Fruit fly (Drosophila melanogaster) whole organism, embryonic: Measurements from ENCODE around the gene Gale.

Source experiments
- CG10147 ChIP-seq: fragments of 200-800 bp; sonication (Bioruptor generic); optimal IDR thresholded peaks from 2 replicates; lab custom pipeline; 2019; ENCODE audit warnings: missing biosample characterization, mild to moderate bottlenecking, missing genetic modification characterization, moderate library complexity
- CG11398 ChIP-seq: fragments of 200-800 bp; sonication (Bioruptor generic); optimal IDR thresholded peaks from 2 replicates; lab custom pipeline; 2016; ENCODE audit warnings: missing biosample characterization, missing genetic modification characterization
- CG11723 ChIP-seq: fragments of 200-800 bp; sonication (Bioruptor generic); optimal IDR thresholded peaks from 2 replicates; lab custom pipeline; 2017; ENCODE audit warnings: missing biosample characterization, mild to moderate bottlenecking, missing genetic modification characterization
- CG12769 ChIP-seq: fragments of 200-800 bp; sonication (Bioruptor generic); optimal IDR thresholded peaks from 2 replicates; lab custom pipeline; 2019; ENCODE audit warnings: missing biosample characterization, mild to moderate bottlenecking, missing genetic modification characterization, moderate library complexity
- CG13775 ChIP-seq: fragments of 200-800 bp; sonication (Bioruptor generic); optimal IDR thresholded peaks from 3 replicates; lab custom pipeline; 2017; ENCODE audit warnings: missing biosample characterization, mild to moderate bottlenecking, missing genetic modification characterization
- CG1602 ChIP-seq: fragments of 200-800 bp; sonication (Bioruptor generic); optimal IDR thresholded peaks from 3 replicates; lab custom pipeline; 2016; ENCODE audit warnings: missing biosample characterization, missing genetic modification characterization
- CG17361 ChIP-seq: fragments of 200-800 bp; sonication (Bioruptor generic); IDR thresholded peaks from 3 replicates; pipeline ENCODE4 v1.3.6; 2022; ENCODE audit warnings: missing biosample characterization, missing genetic modification characterization
- CG17612 ChIP-seq: fragments of 200-800 bp; sonication (Bioruptor generic); IDR thresholded peaks from 2 replicates; pipeline ENCODE4 v1.3.6; 2022; ENCODE audit warnings: missing biosample characterization, missing genetic modification characterization
- CG18619 ChIP-seq: fragments of 200-800 bp; sonication (Bioruptor generic); optimal IDR thresholded peaks from 3 replicates; lab custom pipeline; 2017; ENCODE audit warnings: missing biosample characterization, mild to moderate bottlenecking, missing genetic modification characterization
- CG30403 ChIP-seq: fragments of 200-800 bp; sonication (Bioruptor generic); optimal IDR thresholded peaks from 3 replicates; lab custom pipeline; 2016; ENCODE audit warnings: missing biosample characterization, missing genetic modification characterization
- CG30431 ChIP-seq: fragments of 200-800 bp; sonication (Bioruptor generic); optimal IDR thresholded peaks from 2 replicates; lab custom pipeline; 2017; ENCODE audit warnings: missing biosample characterization, missing genetic modification characterization
- CG31365 ChIP-seq: fragments of 200-800 bp; sonication (Bioruptor generic); optimal IDR thresholded peaks from 2 replicates; lab custom pipeline; 2018; ENCODE audit warnings: missing biosample characterization, mild to moderate bottlenecking, missing genetic modification characterization
- CG3281 ChIP-seq: fragments of 200-800 bp; sonication (Bioruptor generic); optimal IDR thresholded peaks from 3 replicates; lab custom pipeline; 2017; ENCODE audit warnings: missing biosample characterization, mild to moderate bottlenecking, missing genetic modification characterization
- CG3726 ChIP-seq: fragments of 200-800 bp; sonication (Bioruptor generic); IDR thresholded peaks from 3 replicates; pipeline ENCODE4, ENCODE4 v1.3.6; 2022; ENCODE audit warnings: missing biosample characterization, missing genetic modification characterization
- CG3995 ChIP-seq: fragments of 200-800 bp; sonication (Bioruptor generic); optimal IDR thresholded peaks from 3 replicates; lab custom pipeline; 2016; ENCODE audit warnings: missing biosample characterization, missing genetic modification characterization
- CG7372 ChIP-seq: fragments of 200-800 bp; sonication (Bioruptor generic); IDR thresholded peaks from 2 replicates; pipeline ENCODE4 v1.3.6; 2022; ENCODE audit warnings: missing biosample characterization, missing genetic modification characterization
- CG7786 ChIP-seq: fragments of 200-800 bp; sonication (Bioruptor generic); optimal IDR thresholded peaks from 2 replicates; lab custom pipeline; 2016; ENCODE audit warnings: missing biosample characterization, missing genetic modification characterization
- CG8089 ChIP-seq: fragments of 200-800 bp; sonication (Bioruptor generic); optimal IDR thresholded peaks from 3 replicates; lab custom pipeline; 2016; ENCODE audit warnings: missing biosample characterization, missing genetic modification characterization
- CG8388 ChIP-seq: fragments of 200-800 bp; sonication (Bioruptor generic); optimal IDR thresholded peaks from 2 replicates; lab custom pipeline; 2019; ENCODE audit warnings: missing biosample characterization, mild to moderate bottlenecking, missing genetic modification characterization, moderate library complexity
- CG9437 ChIP-seq: fragments of 200-800 bp; sonication (Bioruptor generic); optimal IDR thresholded peaks from 2 replicates; lab custom pipeline; 2018; ENCODE audit warnings: missing biosample characterization, mild to moderate bottlenecking, missing genetic modification characterization
- CG9797 ChIP-seq: fragments of 200-800 bp; sonication (Bioruptor generic); optimal IDR thresholded peaks from 3 replicates; lab custom pipeline; 2018; ENCODE audit warnings: missing biosample characterization, mild to moderate bottlenecking, missing genetic modification characterization
- Dll ChIP-seq: fragments of 200-800 bp; sonication (Bioruptor generic); IDR thresholded peaks from 4 replicates; pipeline ENCODE4 v1.3.6; 2022; ENCODE audit warnings: missing biosample characterization, missing genetic modification characterization; ENCODE audit not compliant: partially characterized antibody
- E2f1 ChIP-seq: fragments of 200-800 bp; sonication (Bioruptor generic); IDR thresholded peaks from 2 replicates; pipeline ENCODE4 v1.3.6; 2022; ENCODE audit warnings: missing biosample characterization, missing genetic modification characterization
- Eip74EF ChIP-seq, 2 experiments: fragments of 200-800 bp in 1 of 2; fragments of >200 bp in 1 of 2; sonication (Bioruptor generic) in 1 of 2; optimal IDR thresholded peaks; 2 replicates each; lab custom pipeline; 2017 to 2019; ENCODE audit warnings: missing biosample characterization in 2 of 2, missing genetic modification characterization in 2 of 2, mild to moderate bottlenecking in 1 of 2, moderate library complexity in 1 of 2
- Fer3 ChIP-seq: fragments of 200-800 bp; sonication (Bioruptor generic); optimal IDR thresholded peaks from 2 replicates; lab custom pipeline; 2018; ENCODE audit warnings: missing biosample characterization, mild to moderate bottlenecking, missing genetic modification characterization, moderate library complexity
- H15 ChIP-seq: fragments of 200-800 bp; sonication (Bioruptor generic); IDR thresholded peaks from 3 replicates; pipeline ENCODE4 v1.3.6; 2022; ENCODE audit warnings: missing biosample characterization, missing genetic modification characterization
- Hmx ChIP-seq: fragments of 200-800 bp; sonication (Bioruptor generic); optimal IDR thresholded peaks from 2 replicates; lab custom pipeline; 2016; ENCODE audit warnings: missing biosample characterization, missing genetic modification characterization
- br ChIP-seq: fragments of >200 bp; optimal IDR thresholded peaks from 2 replicates; lab custom pipeline; 2017
- cg ChIP-seq: fragments of 200-800 bp; sonication (Bioruptor generic); optimal IDR thresholded peaks from 3 replicates; lab custom pipeline; 2019; ENCODE audit warnings: missing biosample characterization, mild to moderate bottlenecking, missing genetic modification characterization, moderate library complexity
- dmrt99B ChIP-seq: fragments of 200-800 bp; sonication (Bioruptor generic); optimal IDR thresholded peaks from 2 replicates; lab custom pipeline; 2018; ENCODE audit warnings: missing biosample characterization, mild to moderate bottlenecking, missing genetic modification characterization, moderate library complexity
- esg ChIP-seq: fragments of 200-800 bp; sonication (Bioruptor generic); conservative IDR thresholded peaks from 2 replicates; pipeline ENCODE4 v1.3.6; 2022; ENCODE audit warnings: missing biosample characterization, missing genetic modification characterization
- eve ChIP-seq, 2 experiments: fragments of >200 bp; optimal IDR thresholded peaks; 2 replicates each; lab custom pipeline; 2017; ENCODE audit warnings: missing biosample characterization in 2 of 2, missing genetic modification characterization in 2 of 2
- fd102C ChIP-seq: fragments of 200-800 bp; sonication (Bioruptor generic); optimal IDR thresholded peaks from 2 replicates; lab custom pipeline; 2018; ENCODE audit warnings: missing biosample characterization, mild to moderate bottlenecking, missing genetic modification characterization, moderate library complexity
- gcm2 ChIP-seq: fragments of 200-800 bp; sonication (Bioruptor generic); optimal IDR thresholded peaks from 2 replicates; lab custom pipeline; 2016; ENCODE audit warnings: missing biosample characterization, missing genetic modification characterization
- gem ChIP-seq: fragments of 200-800 bp; sonication (Bioruptor generic); optimal IDR thresholded peaks from 2 replicates; lab custom pipeline; 2019; ENCODE audit warnings: missing biosample characterization, mild to moderate bottlenecking, missing genetic modification characterization, moderate library complexity
- ind ChIP-seq: fragments of 200-800 bp; sonication (Bioruptor generic); optimal IDR thresholded peaks from 3 replicates; lab custom pipeline; 2016; ENCODE audit warnings: missing biosample characterization, missing genetic modification characterization
- klu ChIP-seq: fragments of 200-800 bp; sonication (Bioruptor generic); IDR thresholded peaks from 2 replicates; pipeline ENCODE4 v1.3.6; 2022; ENCODE audit warnings: missing biosample characterization, missing genetic modification characterization
- oc ChIP-seq: fragments of 200-800 bp; sonication (Bioruptor generic); optimal IDR thresholded peaks from 2 replicates; lab custom pipeline; 2018; ENCODE audit warnings: missing biosample characterization, mild to moderate bottlenecking, missing genetic modification characterization, moderate library complexity
- odd ChIP-seq: fragments of 200-800 bp; sonication (Bioruptor generic); optimal IDR thresholded peaks from 2 replicates; lab custom pipeline; 2017; ENCODE audit warnings: missing biosample characterization, mild to moderate bottlenecking, missing genetic modification characterization
- otp ChIP-seq: fragments of 200-800 bp; sonication (Bioruptor generic); IDR thresholded peaks from 3 replicates; pipeline ENCODE4, ENCODE4 v1.3.6; 2022; ENCODE audit warnings: missing biosample characterization, missing genetic modification characterization
- scrt ChIP-seq: fragments of 200-800 bp; sonication (Bioruptor generic); optimal IDR thresholded peaks from 2 replicates; lab custom pipeline; 2018; ENCODE audit warnings: missing biosample characterization, mild to moderate bottlenecking, missing genetic modification characterization, moderate library complexity
- sens ChIP-seq: fragments of 200-800 bp; sonication (Bioruptor generic); peaks from one replicate; lab custom pipeline; 2016; ENCODE audit warnings: missing biosample characterization, missing genetic modification characterization
- ssp ChIP-seq: fragments of 200-800 bp; sonication (Bioruptor generic); IDR thresholded peaks from 2 replicates; pipeline ENCODE4 v1.3.6; 2022; ENCODE audit warnings: missing biosample characterization, missing genetic modification characterization
- trem ChIP-seq: fragments of 200-800 bp; optimal IDR thresholded peaks from 3 replicates; lab custom pipeline; 2019; ENCODE audit warnings: missing biosample characterization, mild to moderate bottlenecking, missing genetic modification characterization, moderate library complexity
- zfh1 ChIP-seq: fragments of 200-800 bp; sonication (Bioruptor generic); IDR thresholded peaks from 3 replicates; pipeline ENCODE4 v1.3.6; 2022; ENCODE audit warnings: missing biosample characterization, missing genetic modification characterization

Gale gene

DNA sequence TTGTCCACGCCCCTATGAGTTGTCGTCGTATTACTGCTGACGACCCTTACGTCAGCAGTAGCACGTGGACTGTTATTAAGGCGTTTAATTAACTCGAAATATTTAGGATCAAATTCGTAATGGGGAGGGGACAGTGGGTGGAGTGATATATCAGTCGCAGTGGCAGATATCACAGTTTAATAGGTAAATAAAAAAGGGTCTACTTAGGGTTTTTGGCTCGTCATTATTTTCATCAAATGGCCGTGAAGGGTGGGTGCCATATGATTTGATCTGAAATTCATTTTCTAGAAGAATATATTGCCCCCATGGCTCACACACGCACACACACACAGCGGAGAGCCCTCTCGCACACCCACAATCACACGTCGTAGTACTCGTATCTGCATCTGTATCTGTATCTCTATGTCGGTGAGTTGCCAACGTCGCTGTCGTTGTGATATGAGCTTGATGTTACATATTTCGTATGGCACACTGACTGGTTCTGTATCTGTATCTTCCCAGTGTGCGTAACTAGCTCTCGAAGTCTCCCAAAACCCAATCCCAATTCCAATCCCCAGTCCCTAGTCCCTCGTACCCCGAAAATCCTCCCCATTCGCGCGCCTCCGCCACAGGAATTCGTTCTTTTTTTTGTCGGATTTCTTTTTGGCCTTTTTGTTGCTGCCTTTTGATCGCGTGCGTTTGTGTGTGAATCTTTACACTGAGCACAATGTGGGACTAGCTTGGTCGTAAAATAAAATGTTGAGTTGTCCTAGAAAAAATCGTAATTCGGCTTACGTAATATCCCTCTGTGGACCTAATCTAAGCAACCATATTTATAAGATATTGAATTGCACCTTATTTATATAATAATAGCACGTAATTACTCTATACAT is 21.6 kb upstream of the Gale start (continued):
- TF ChIP-seq gem (tag; lab: Kevin White, UChicago) (peak; percentile 68), gcm2 (no peak), CG30431 (peak; percentile 20), Fer3 (tag; lab: Kevin White, UChicago) (peak; percentile 38), trem (no peak)

DNA sequence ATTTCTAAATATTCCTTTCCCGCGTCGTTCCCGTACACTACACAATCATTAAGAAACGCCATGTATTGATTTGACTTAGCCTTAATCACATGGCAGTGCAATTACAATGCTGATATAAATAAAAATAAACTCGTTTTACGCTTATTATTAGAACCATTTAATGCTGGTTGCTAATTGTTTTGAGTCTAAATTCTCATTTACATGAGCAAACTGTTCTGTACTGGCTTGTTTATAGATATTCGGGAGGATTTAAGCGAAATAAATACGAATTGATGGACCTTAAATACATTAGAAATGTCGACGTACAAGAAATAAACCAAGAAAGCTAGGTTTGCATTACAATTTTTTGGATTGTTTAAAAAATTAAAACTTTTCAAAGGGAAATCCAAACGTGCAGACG is 21.0 kb upstream of the Gale start:
- peak; percentile 15 for TF ChIP-seq CG18619 (GFP tag; lab: Kevin White, UChicago)
- TF ChIP-seq CG17361 (GFP tag; lab: Robert Waterston, UW) = peak; percentile 43; the same call in 1 of the 3 replicates
- TF ChIP-seq eve (GFP tag; optimal IDR thresholded peaks at IDR 0.05; lab: Kevin White, UChicago) = peak in 1 of 2 experiments; percentile 77
- TF ChIP-seq H15 (GFP tag; lab: Robert Waterston, UW) = 0 out of 3 replicates have a peak, but pooled peaks have one; percentile 1
- peak; percentile 11 for TF ChIP-seq CG30403 (GFP tag; lab: Kevin White, UChicago)
- TF ChIP-seq sens (GFP tag; lab: Kevin White, UChicago) = no peak
- peak; percentile 66 for TF ChIP-seq CG9437
- no peak for TF ChIP-seq CG8388 (GFP tag; lab: Kevin White, UChicago)
- TF ChIP-seq zfh1 (GFP tag; lab: Robert Waterston, UW) = no peak
- TF ChIP-seq CG17612 = 0 out of 2 replicates have a peak, but pooled peaks have one; percentile 0
- peak; percentile 8 for TF ChIP-seq CG13775

DNA sequence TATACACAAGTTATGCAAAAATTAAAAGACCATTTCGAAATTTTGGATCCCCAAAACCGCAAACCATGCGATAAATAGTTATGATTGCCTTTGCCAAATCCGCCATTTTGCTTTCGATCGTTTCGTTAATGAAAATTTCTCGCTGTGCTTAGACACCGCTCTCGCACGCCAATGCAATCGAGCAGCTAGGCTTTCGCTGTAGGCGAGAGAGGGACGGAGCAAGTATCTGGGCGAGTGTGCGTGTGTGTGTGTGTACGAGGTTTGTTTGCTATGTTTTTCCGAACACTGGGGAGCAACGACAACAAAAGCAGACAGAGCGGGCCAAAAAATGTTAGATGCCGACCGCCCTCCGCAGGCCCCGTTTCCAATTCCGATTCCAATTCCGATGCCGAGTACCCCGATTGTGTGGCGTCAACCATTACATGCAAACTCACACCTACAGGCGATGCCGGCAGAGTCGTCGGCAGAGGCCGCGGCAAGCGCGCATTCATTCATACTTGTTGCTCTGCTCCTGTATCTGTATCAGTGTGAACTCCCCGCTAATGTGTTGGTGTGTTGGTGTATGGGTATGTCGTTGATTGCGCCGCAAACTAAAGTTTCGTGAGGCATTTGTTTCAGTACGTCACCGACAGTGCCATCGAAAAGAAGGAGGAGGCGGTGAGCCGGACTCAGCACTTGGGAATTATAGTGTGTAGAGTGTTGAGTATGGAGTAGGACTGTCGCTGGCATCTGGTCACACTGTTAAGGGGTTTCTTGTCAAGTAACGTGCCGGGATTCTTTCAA is 20.3 kb upstream of the Gale start:
- TF ChIP-seq ssp (peak; percentile 47), CG31365 (peak; percentile 50), Eip74EF (GFP tag; optimal IDR thresholded peaks at IDR 0.05; lab: Kevin White, UChicago) (peak in 1 of 2 experiments; percentile 50), CG7786 (GFP tag; lab: Kevin White, UChicago) (peak; percentile 64), cg (peak; percentile 100), CG8089 (peak; percentile 15), dmrt99B (tag; lab: Kevin White, UChicago) (peak; percentile 39), CG1602 (GFP tag; lab: Kevin White, UChicago) (no peak), br (lab: Kevin White, UChicago) (no peak), CG3726 (no peak), CG3281 (peak; percentile 49), CG11723 (GFP tag; lab: Kevin White, UChicago) (no peak), CG12769 (peak; percentile 97), E2f1 (peak; percentile 41; the same call in 1 of the 2 replicates), klu (GFP tag; lab: Robert Waterston, UW) (peak; percentile 50; the same call in 1 of the 2 replicates), Dll (GFP tag; lab: Robert Waterston, UW) (no peak), oc (peak; percentile 22), CG11398 (GFP tag; lab: Kevin White, UChicago) (no peak), odd (no peak), CG10147 (peak; percentile 14), CG9797 (GFP tag; lab: Kevin White, UChicago) (peak; percentile 56), eve (GFP tag; optimal IDR thresholded peaks at IDR 0.05; lab: Kevin White, UChicago) (no peak), Hmx (GFP tag; lab: Kevin White, UChicago) (no peak), CG7372 (0 out of 2 replicates have a peak, but pooled peaks have one; percentile 29), CG3995 (GFP tag; lab: Kevin White, UChicago) (no peak), scrt (GFP tag; lab: Kevin White, UChicago) (peak; percentile 99), fd102C (GFP tag; lab: Kevin White, UChicago) (no peak), ind (GFP tag; lab: Kevin White, UChicago) (peak; percentile 40), otp (peak; percentile 44; the same call in 2 of the 3 replicates), esg (GFP tag; lab: Robert Waterston, UW) (no peak; the same call in 1 of the 2 replicates)
